Fruit fly (Drosophila melanogaster) whole organism, embryonic: ENCODE results near the gene SREBP.

ENCODE experiments used
- C15 ChIP-seq: fragments of 200-800 bp; sonication (Bioruptor generic); IDR thresholded peaks from 3 replicates; pipeline ENCODE4 v1.3.6; 2022; ENCODE audit warnings: missing biosample characterization, missing genetic modification characterization
- CG10431 ChIP-seq: fragments of 200-800 bp; sonication (Bioruptor generic); optimal IDR thresholded peaks from 3 replicates; lab custom pipeline; 2018; ENCODE audit warnings: missing biosample characterization, mild to moderate bottlenecking, missing genetic modification characterization
- CG10979 ChIP-seq: fragments of 200-800 bp; sonication (Bioruptor generic); optimal IDR thresholded peaks from 2 replicates; lab custom pipeline; 2018; ENCODE audit warnings: missing biosample characterization, mild to moderate bottlenecking, missing genetic modification characterization, moderate library complexity
- CG11247 ChIP-seq: fragments of 200-800 bp; sonication (Bioruptor generic); IDR thresholded peaks from 2 replicates; pipeline ENCODE4 v1.3.6; 2022; ENCODE audit warnings: missing biosample characterization, missing genetic modification characterization
- CG11398 ChIP-seq: fragments of 200-800 bp; sonication (Bioruptor generic); optimal IDR thresholded peaks from 2 replicates; lab custom pipeline; 2016; ENCODE audit warnings: missing biosample characterization, missing genetic modification characterization
- CG13123 ChIP-seq: fragments of 200-800 bp; sonication (Bioruptor generic); optimal IDR thresholded peaks from 2 replicates; lab custom pipeline; 2016; ENCODE audit warnings: missing biosample characterization, missing genetic modification characterization
- CG13287 ChIP-seq: fragments of 200-800 bp; sonication (Bioruptor generic); IDR thresholded peaks from 2 replicates; pipeline ENCODE4 v1.3.6; 2022; ENCODE audit warnings: missing biosample characterization, missing genetic modification characterization; ENCODE audit not compliant: partially characterized antibody
- CG13296 ChIP-seq: fragments of 200-800 bp; sonication (Bioruptor generic); optimal IDR thresholded peaks from 3 replicates; lab custom pipeline; 2018; ENCODE audit warnings: missing biosample characterization, mild to moderate bottlenecking, missing genetic modification characterization
- CG1602 ChIP-seq: fragments of 200-800 bp; sonication (Bioruptor generic); optimal IDR thresholded peaks from 3 replicates; lab custom pipeline; 2016; ENCODE audit warnings: missing biosample characterization, missing genetic modification characterization
- CG1603 ChIP-seq: fragments of 200-800 bp; sonication (Bioruptor generic); optimal IDR thresholded peaks from 2 replicates; lab custom pipeline; 2019; ENCODE audit warnings: missing biosample characterization, mild to moderate bottlenecking, missing genetic modification characterization, moderate library complexity
- CG17612 ChIP-seq: fragments of 200-800 bp; sonication (Bioruptor generic); IDR thresholded peaks from 2 replicates; pipeline ENCODE4 v1.3.6; 2022; ENCODE audit warnings: missing biosample characterization, missing genetic modification characterization
- CG2199 ChIP-seq: fragments of 200-800 bp; sonication (Bioruptor generic); IDR thresholded peaks from 3 replicates; pipeline ENCODE4 v1.3.6; 2022; ENCODE audit warnings: missing biosample characterization, missing genetic modification characterization
- CG30403 ChIP-seq: fragments of 200-800 bp; sonication (Bioruptor generic); optimal IDR thresholded peaks from 3 replicates; lab custom pipeline; 2016; ENCODE audit warnings: missing biosample characterization, missing genetic modification characterization
- CG33557 ChIP-seq: fragments of 200-800 bp; sonication (Bioruptor generic); optimal IDR thresholded peaks from 2 replicates; lab custom pipeline; 2019; ENCODE audit warnings: missing biosample characterization, mild to moderate bottlenecking, missing genetic modification characterization, moderate library complexity
- CG34422 ChIP-seq: fragments of 200-800 bp; sonication (Bioruptor generic); IDR thresholded peaks from 3 replicates; pipeline ENCODE4 v1.3.6; 2022; ENCODE audit warnings: missing biosample characterization, missing genetic modification characterization
- CG4730 ChIP-seq: fragments of 200-800 bp; sonication (Bioruptor generic); IDR thresholded peaks from 2 replicates; pipeline ENCODE4 v1.3.6; 2022; ENCODE audit warnings: missing biosample characterization, missing genetic modification characterization
- CG4854 ChIP-seq: fragments of 200-800 bp; sonication (Bioruptor generic); optimal IDR thresholded peaks from 2 replicates; lab custom pipeline; 2016; ENCODE audit warnings: missing biosample characterization, missing genetic modification characterization, inconsistent platforms
- CG7271 ChIP-seq: fragments of 200-800 bp; sonication (Bioruptor generic); optimal IDR thresholded peaks from 2 replicates; lab custom pipeline; 2018; ENCODE audit warnings: missing biosample characterization, mild to moderate bottlenecking, missing genetic modification characterization, moderate library complexity
- CG7839 ChIP-seq: fragments of 200-800 bp; sonication (Bioruptor generic); optimal IDR thresholded peaks from 3 replicates; lab custom pipeline; 2018; ENCODE audit warnings: missing biosample characterization, mild to moderate bottlenecking, missing genetic modification characterization, moderate library complexity
- CG9797 ChIP-seq: fragments of 200-800 bp; sonication (Bioruptor generic); optimal IDR thresholded peaks from 3 replicates; lab custom pipeline; 2018; ENCODE audit warnings: missing biosample characterization, mild to moderate bottlenecking, missing genetic modification characterization
- Dp ChIP-seq: fragments of 200-800 bp; sonication (Bioruptor generic); optimal IDR thresholded peaks from 2 replicates; lab custom pipeline; 2018; ENCODE audit warnings: missing biosample characterization, mild to moderate bottlenecking, missing genetic modification characterization, moderate library complexity
- E2f2 ChIP-seq: fragments of 200-800 bp; sonication (Bioruptor generic); IDR thresholded peaks from 2 replicates; pipeline ENCODE4 v1.3.6; 2022; ENCODE audit warnings: missing biosample characterization, missing genetic modification characterization
- Eip74EF ChIP-seq, 2 experiments: fragments of 200-800 bp in 1 of 2; fragments of >200 bp in 1 of 2; sonication (Bioruptor generic) in 1 of 2; optimal IDR thresholded peaks; 2 replicates each; lab custom pipeline; 2017 to 2019; ENCODE audit warnings: missing biosample characterization in 2 of 2, missing genetic modification characterization in 2 of 2, mild to moderate bottlenecking in 1 of 2, moderate library complexity in 1 of 2
- Fer1 ChIP-seq: fragments of 200-800 bp; sonication (Bioruptor generic); optimal IDR thresholded peaks from 2 replicates; lab custom pipeline; 2017; ENCODE audit warnings: missing biosample characterization, mild to moderate bottlenecking, missing genetic modification characterization
- HLHmδ ChIP-seq: fragments of 200-800 bp; sonication (Bioruptor generic); optimal IDR thresholded peaks from 2 replicates; lab custom pipeline; 2018; ENCODE audit warnings: missing biosample characterization, mild to moderate bottlenecking, missing genetic modification characterization, moderate library complexity
- Hr51 ChIP-seq, 2 experiments: fragments of 200-800 bp; sonication (Bioruptor generic); optimal IDR thresholded peaks; 2 replicates in 1 of 2; 3 replicates in 1 of 2; lab custom pipeline; 2016 to 2018; ENCODE audit warnings: missing biosample characterization in 2 of 2, missing genetic modification characterization in 2 of 2, mild to moderate bottlenecking in 1 of 2, moderate library complexity in 1 of 2
- MBD-R2 ChIP-seq: fragments of 200-800 bp; sonication (Bioruptor generic); IDR thresholded peaks from 2 replicates; pipeline ENCODE4 v1.3.6; 2022; ENCODE audit warnings: missing biosample characterization, missing genetic modification characterization
- Mrtf ChIP-seq: fragments of 200-800 bp; sonication (Bioruptor generic); IDR thresholded peaks from 3 replicates; pipeline ENCODE4 v1.3.6; 2022; ENCODE audit warnings: missing biosample characterization, missing genetic modification characterization
- Myb ChIP-seq: fragments of 200-800 bp; sonication (Bioruptor generic); optimal IDR thresholded peaks from 2 replicates; lab custom pipeline; 2016; ENCODE audit warnings: missing biosample characterization, missing genetic modification characterization
- Opbp ChIP-seq: fragments of 200-800 bp; sonication (Bioruptor generic); IDR thresholded peaks from 3 replicates; pipeline ENCODE4 v1.3.6; 2022; ENCODE audit warnings: missing biosample characterization, missing genetic modification characterization; ENCODE audit not compliant: partially characterized antibody
- Sin3A ChIP-seq: fragments of >200 bp; optimal IDR thresholded peaks from 2 replicates; lab custom pipeline; 2018
- YL-1 ChIP-seq: fragments of 200-800 bp; sonication (Bioruptor generic); optimal IDR thresholded peaks from 3 replicates; lab custom pipeline; 2017; ENCODE audit warnings: missing biosample characterization, mild to moderate bottlenecking, missing genetic modification characterization
- br ChIP-seq: fragments of >200 bp; optimal IDR thresholded peaks from 2 replicates; lab custom pipeline; 2017
- bsh ChIP-seq, 2 experiments: fragments of 200-800 bp; sonication (Bioruptor generic); optimal IDR thresholded peaks; 2 replicates each; lab custom pipeline; 2017 to 2018; ENCODE audit warnings: mild to moderate bottlenecking in 2 of 2, missing biosample characterization in 2 of 2, missing genetic modification characterization in 2 of 2, moderate library complexity in 1 of 2
- chinmo ChIP-seq: fragments of 200-800 bp; sonication (Bioruptor generic); IDR thresholded peaks from 4 replicates; pipeline ENCODE4 v1.3.6; 2022; ENCODE audit warnings: missing biosample characterization, missing genetic modification characterization; ENCODE audit not compliant: partially characterized antibody
- chn ChIP-seq: fragments of 200-800 bp; sonication (Bioruptor generic); optimal IDR thresholded peaks from 2 replicates; lab custom pipeline; 2016; ENCODE audit warnings: missing biosample characterization, missing genetic modification characterization
- ci ChIP-seq: fragments of 200-800 bp; sonication (Bioruptor generic); IDR thresholded peaks from 3 replicates; pipeline ENCODE4 v1.3.6; 2022; ENCODE audit warnings: missing biosample characterization, missing genetic modification characterization
- grau ChIP-seq: fragments of 200-800 bp; optimal IDR thresholded peaks from 3 replicates; lab custom pipeline; 2019; ENCODE audit warnings: missing biosample characterization, mild to moderate bottlenecking, missing genetic modification characterization, moderate library complexity
- hkb ChIP-seq, 2 experiments: fragments of 200-800 bp in 1 of 2; fragments of >200 bp in 1 of 2; sonication (Bioruptor generic) in 1 of 2; IDR thresholded peaks in 1 of 2; optimal IDR thresholded peaks in 1 of 2; 2 replicates each; pipeline versions ENCODE4 v1.3.6 to Lab custom; 2017 to 2022; ENCODE audit warnings: missing biosample characterization in 1 of 2, missing genetic modification characterization in 1 of 2
- inv ChIP-seq: fragments of 200-800 bp; sonication (Bioruptor generic); IDR thresholded peaks from 2 replicates; pipeline ENCODE4 v1.3.6; 2022; ENCODE audit warnings: missing biosample characterization, missing genetic modification characterization; ENCODE audit not compliant: partially characterized antibody
- lbe ChIP-seq: fragments of 200-800 bp; sonication (Bioruptor generic); optimal IDR thresholded peaks from 2 replicates; lab custom pipeline; 2016; ENCODE audit warnings: missing biosample characterization, mild to moderate bottlenecking, missing genetic modification characterization
- p53 ChIP-seq: fragments of 200-800 bp; sonication (Bioruptor generic); optimal IDR thresholded peaks from 2 replicates; lab custom pipeline; 2016; ENCODE audit warnings: missing biosample characterization, missing genetic modification characterization
- row ChIP-seq: fragments of 200-800 bp; sonication (Bioruptor generic); IDR thresholded peaks from 3 replicates; pipeline ENCODE4 v1.3.6; 2022; ENCODE audit warnings: missing biosample characterization, missing genetic modification characterization
- scrt ChIP-seq: fragments of 200-800 bp; sonication (Bioruptor generic); optimal IDR thresholded peaks from 2 replicates; lab custom pipeline; 2018; ENCODE audit warnings: missing biosample characterization, mild to moderate bottlenecking, missing genetic modification characterization, moderate library complexity
- stwl ChIP-seq: fragments of 200-800 bp; sonication (Bioruptor generic); optimal IDR thresholded peaks from 3 replicates; lab custom pipeline; 2018; ENCODE audit warnings: missing biosample characterization, mild to moderate bottlenecking, missing genetic modification characterization, moderate library complexity
- tio ChIP-seq: fragments of 200-800 bp; sonication (Bioruptor generic); optimal IDR thresholded peaks from 2 replicates; lab custom pipeline; 2017; ENCODE audit warnings: missing biosample characterization, missing genetic modification characterization, inconsistent platforms
- tna ChIP-seq: fragments of 200-800 bp; sonication (Bioruptor generic); IDR thresholded peaks from 2 replicates; pipeline ENCODE4 v1.3.6; 2022; ENCODE audit warnings: missing biosample characterization, missing genetic modification characterization; ENCODE audit not compliant: partially characterized antibody
- ttk ChIP-seq: fragments of 200-800 bp; sonication (Bioruptor generic); IDR thresholded peaks from 2 replicates; pipeline ENCODE4 v2.1.2; 2022; ENCODE audit warnings: missing biosample characterization, missing genetic modification characterization
- zf30C ChIP-seq: fragments of 200-800 bp; sonication (Bioruptor generic); optimal IDR thresholded peaks from 3 replicates; lab custom pipeline; 2018; ENCODE audit warnings: missing biosample characterization, mild to moderate bottlenecking, missing genetic modification characterization

Gene SREBP

DNA sequence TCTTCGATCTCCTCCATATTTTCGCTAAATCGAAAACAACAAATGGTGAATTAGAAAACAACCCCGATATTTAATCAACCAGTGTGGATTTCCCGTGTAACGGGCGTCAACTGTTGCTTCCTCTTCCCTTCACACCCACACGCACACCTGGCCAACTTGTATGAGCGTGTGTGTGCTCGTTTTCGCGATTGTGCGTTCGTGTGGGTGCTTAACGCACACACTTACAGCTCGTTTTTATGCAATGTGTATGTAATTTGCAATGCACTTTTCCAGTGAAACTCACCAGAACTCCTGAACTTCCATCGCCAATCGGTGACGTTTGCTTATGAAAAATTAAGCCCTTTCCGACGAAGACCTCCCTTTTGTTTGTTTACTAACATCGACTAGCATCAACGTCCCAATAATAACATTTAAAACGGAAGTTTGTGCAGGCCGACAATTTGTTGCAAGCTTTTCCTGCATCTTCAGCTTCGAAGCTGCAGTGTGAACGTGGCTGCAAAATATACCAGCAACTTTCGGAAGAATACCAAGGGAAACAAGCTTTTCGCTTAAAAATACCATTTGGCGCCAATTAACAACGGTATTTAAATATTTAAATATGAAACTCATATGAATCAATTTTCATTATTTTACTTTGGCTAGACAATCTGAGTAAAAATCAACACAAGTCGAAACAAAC, 21.9 kb downstream of the SREBP start, which contains the start of gene cyc (continued):
- TF ChIP-seq YL-1 (GFP tag; lab: Kevin White, UChicago): peak; percentile 32
- TF ChIP-seq tna (GFP tag; lab: Robert Waterston, UW): no peak
- TF ChIP-seq Eip74EF (GFP tag; optimal IDR thresholded peaks at IDR 0.05; lab: Kevin White, UChicago): peak in 1 of 2 experiments; percentile 41
- TF ChIP-seq CG30403 (GFP tag; lab: Kevin White, UChicago): no peak
- TF ChIP-seq CG1603 (tag; lab: Kevin White, UChicago): no peak
- TF ChIP-seq scrt (GFP tag; lab: Kevin White, UChicago): peak; percentile 85
- no peak for TF ChIP-seq chn (GFP tag; lab: Kevin White, UChicago)
- TF ChIP-seq grau: peak; percentile 39
- TF ChIP-seq p53 (GFP tag; lab: Kevin White, UChicago): no peak
- TF ChIP-seq lbe: peak; percentile 22
- no peak for TF ChIP-seq CG10979
- no peak for TF ChIP-seq CG13123
- no peak for TF ChIP-seq CG4854 (GFP tag; lab: Kevin White, UChicago)
- TF ChIP-seq CG10431: no peak
- no peak for TF ChIP-seq CG7839 (tag; lab: Kevin White, UChicago)
- peak in 1 of 2 experiments; percentile 22 for TF ChIP-seq bsh (GFP tag; optimal IDR thresholded peaks at IDR 0.05; lab: Kevin White, UChicago)
- peak; percentile 8; the same call in 1 of the 2 replicates for TF ChIP-seq CG13287
- no peak for TF ChIP-seq CG11398 (GFP tag; lab: Kevin White, UChicago)
- no peak for TF ChIP-seq Hr51 (GFP tag; optimal IDR thresholded peaks at IDR 0.05; lab: Kevin White, UChicago)
- TF ChIP-seq CG7271 (tag; lab: Kevin White, UChicago): no peak
- no peak for TF ChIP-seq CG4730 (GFP tag; lab: Robert Waterston, UW)
- peak; percentile 29; the same call in 1 of the 2 replicates for TF ChIP-seq MBD-R2 (GFP tag; lab: Robert Waterston, UW)
- TF ChIP-seq ttk (GFP tag; lab: Robert Waterston, UW): no peak
- no peak for TF ChIP-seq CG2199 (GFP tag; lab: Robert Waterston, UW)
- TF ChIP-seq C15: no peak
- TF ChIP-seq CG9797: peak; percentile 62
- TF ChIP-seq CG34422 (GFP tag; lab: Robert Waterston, UW): no peak
- peak; percentile 29 for TF ChIP-seq Myb (GFP tag; lab: Kevin White, UChicago)
- TF ChIP-seq hkb (optimal IDR thresholded peaks at IDR 0.05; lab: Kevin White, UChicago): no peak
- no peak for TF ChIP-seq hkb (GFP tag; IDR thresholded peaks at IDR 0.05; lab: Robert Waterston, UW)
- no peak for TF ChIP-seq HLHmδ (GFP tag; lab: Kevin White, UChicago)
- TF ChIP-seq chinmo: peak; percentile 81; the same call in 1 of the 4 replicates
- TF ChIP-seq E2f2: peak; percentile 95
- TF ChIP-seq row: no peak
- TF ChIP-seq ci (GFP tag; lab: Robert Waterston, UW): 0 out of 3 replicates have a peak, but pooled peaks have one; percentile 19
- no peak for TF ChIP-seq Sin3A (lab: Kevin White, UChicago)
- TF ChIP-seq zf30C (GFP tag; lab: Kevin White, UChicago): no peak
- no peak for TF ChIP-seq CG11247 (GFP tag; lab: Robert Waterston, UW)
- TF ChIP-seq CG13296 (GFP tag; lab: Kevin White, UChicago): peak; percentile 8
- TF ChIP-seq br: no peak
- no peak for TF ChIP-seq Opbp (GFP tag; lab: Robert Waterston, UW)
- TF ChIP-seq CG33557 (GFP tag; lab: Kevin White, UChicago): no peak
- TF ChIP-seq tio (GFP tag; lab: Kevin White, UChicago): no peak
- no peak for TF ChIP-seq CG17612
- no peak for TF ChIP-seq Mrtf
- peak; percentile 11 for TF ChIP-seq Fer1 (GFP tag; lab: Kevin White, UChicago)
- TF ChIP-seq inv: no peak
- TF ChIP-seq stwl (tag; lab: Kevin White, UChicago): peak; percentile 17
- TF ChIP-seq CG1602 (GFP tag; lab: Kevin White, UChicago): no peak
- peak; percentile 91 for TF ChIP-seq Dp (GFP tag; lab: Kevin White, UChicago)
